Worm (Caenorhabditis elegans) whole organism, midembryonic: ENCODE results near the gene nhr-58.

Source experiments
- T22C8.4 ChIP-seq: fragments of 200-800 bp; sonication (Bioruptor generic); IDR thresholded peaks from 2 replicates; pipeline ENCODE4 v1.3.6; 2022; ENCODE audit warnings: missing genetic modification characterization, missing compliant biosample characterization
- flt-1 ChIP-seq: fragments of 200-800 bp; sonication (Bioruptor generic); IDR thresholded peaks from 2 replicates; pipeline ENCODE4 v1.3.6; 2022; ENCODE audit warnings: missing genetic modification characterization, missing compliant biosample characterization
- ztf-29 ChIP-seq: fragments of 200-800 bp; sonication (Bioruptor generic); IDR thresholded peaks from 2 replicates; pipeline ENCODE4 v1.3.6; 2022; ENCODE audit warnings: missing genetic modification reagents, missing genetic modification characterization, missing compliant biosample characterization

DNA sequence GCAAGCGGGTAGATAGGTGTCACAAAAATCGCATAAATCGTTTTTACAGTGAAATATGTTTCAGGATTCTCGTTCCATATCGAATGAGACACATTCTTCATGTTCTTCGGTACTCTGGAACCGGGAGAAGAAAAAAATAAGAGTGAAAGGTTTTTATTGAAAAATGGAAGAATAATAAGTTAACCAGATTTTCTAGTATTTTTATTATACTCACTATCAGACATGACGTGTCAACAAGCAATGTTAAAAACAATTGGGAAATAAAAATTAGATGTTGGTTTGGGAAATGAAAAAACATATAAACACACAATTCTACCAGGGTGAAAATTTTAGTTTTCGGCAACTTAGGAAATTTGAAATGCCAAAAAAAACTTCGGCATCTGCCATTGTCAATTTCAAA lies 19.6 kb upstream of the nhr-58 start, which contains the start of gene srh-37:
- TF ChIP-seq T22C8.4 (GFP tag; lab: Robert Waterston, UW) (no peak), ztf-29 (GFP tag; lab: Robert Waterston, UW) (no peak), flt-1 (no peak)
